Worm (Caenorhabditis elegans) whole organism, late embryonic: ENCODE measurements around the gene C07B5.4.

Experiments used
- C08G9.2 ChIP-seq: sonication (generic microtip); optimal IDR thresholded peaks from 2 replicates; lab custom pipeline; 2016; ENCODE audit warnings: mild to moderate bottlenecking, missing genetic modification characterization, moderate library complexity, missing compliant biosample characterization
- K02D7.2 ChIP-seq: sonication (generic microtip); optimal IDR thresholded peaks from 2 replicates; lab custom pipeline; 2017; ENCODE audit warnings: mild to moderate bottlenecking, missing genetic modification characterization, missing compliant biosample characterization
- T23F11.4 ChIP-seq: fragments of 200-800 bp; sonication (Bioruptor generic); optimal IDR thresholded peaks from 2 replicates; lab custom pipeline; 2018; ENCODE audit warnings: mild to moderate bottlenecking, missing genetic modification characterization, missing compliant biosample characterization
- ahr-1 ChIP-seq: sonication (generic microtip); optimal IDR thresholded peaks from 2 replicates; lab custom pipeline; 2016; ENCODE audit warnings: missing genetic modification characterization, missing compliant biosample characterization
- ceh-18 ChIP-seq: sonication (generic microtip); optimal IDR thresholded peaks from 2 replicates; lab custom pipeline; 2016; ENCODE audit warnings: missing genetic modification characterization, missing compliant biosample characterization
- ceh-19 ChIP-seq: fragments of 200-800 bp; sonication (Bioruptor generic); optimal IDR thresholded peaks from 2 replicates; lab custom pipeline; 2018; ENCODE audit warnings: mild to moderate bottlenecking, missing genetic modification characterization, missing compliant biosample characterization
- ceh-31 ChIP-seq: sonication (generic microtip); optimal IDR thresholded peaks from 2 replicates; lab custom pipeline; 2016; ENCODE audit warnings: missing genetic modification characterization, missing compliant biosample characterization
- ceh-45 ChIP-seq: fragments of 200-800 bp; sonication (Bioruptor generic); IDR thresholded peaks from 2 replicates; pipeline ENCODE4 v1.3.6; 2022; ENCODE audit warnings: missing genetic modification reagents, missing genetic modification characterization, missing compliant biosample characterization
- ceh-9 ChIP-seq: sonication (generic microtip); optimal IDR thresholded peaks from 2 replicates; lab custom pipeline; 2016; ENCODE audit warnings: mild to moderate bottlenecking, missing genetic modification characterization, inconsistent platforms, missing compliant biosample characterization
- che-1 ChIP-seq: sonication (generic microtip); optimal IDR thresholded peaks from 2 replicates; lab custom pipeline; 2016; ENCODE audit warnings: mild to moderate bottlenecking, missing genetic modification characterization, missing compliant biosample characterization
- elt-2 ChIP-seq: sonication (generic microtip); optimal IDR thresholded peaks from 2 replicates; lab custom pipeline; 2016; ENCODE audit warnings: missing genetic modification reagents, missing genetic modification characterization, missing compliant biosample characterization
- elt-4 ChIP-seq: sonication (generic microtip); optimal IDR thresholded peaks from 2 replicates; lab custom pipeline; 2016; ENCODE audit warnings: missing genetic modification characterization, missing compliant biosample characterization
- eyg-1 ChIP-seq: sonication (generic microtip); optimal IDR thresholded peaks from 2 replicates; lab custom pipeline; 2016; ENCODE audit warnings: missing genotype, missing genetic modification characterization, missing compliant biosample characterization
- fax-1 ChIP-seq: sonication (generic microtip); optimal IDR thresholded peaks from 2 replicates; lab custom pipeline; 2016; ENCODE audit warnings: missing genotype, missing genetic modification characterization, missing compliant biosample characterization
- hlh-6 ChIP-seq: sonication (generic microtip); optimal IDR thresholded peaks from 2 replicates; lab custom pipeline; 2016; ENCODE audit warnings: missing genotype, missing genetic modification characterization, missing compliant biosample characterization
- nhr-232 ChIP-seq: sonication (generic microtip); optimal IDR thresholded peaks from 2 replicates; lab custom pipeline; 2016; ENCODE audit warnings: missing genetic modification characterization, missing compliant biosample characterization
- npax-4 ChIP-seq: sonication (generic microtip); optimal IDR thresholded peaks from 2 replicates; lab custom pipeline; 2016; ENCODE audit warnings: missing genetic modification characterization, missing compliant biosample characterization
- odd-2 ChIP-seq: sonication (generic microtip); optimal IDR thresholded peaks from 2 replicates; lab custom pipeline; 2017; ENCODE audit warnings: antibody characterized with exemption, mild to moderate bottlenecking, missing genetic modification characterization, missing compliant biosample characterization
- pag-3 ChIP-seq: sonication (generic microtip); optimal IDR thresholded peaks from 2 replicates; lab custom pipeline; 2016; ENCODE audit warnings: missing compliant biosample characterization, missing genetic modification characterization, borderline replicate concordance
- pat-9 ChIP-seq: fragments of 200-800 bp; sonication (Bioruptor generic); optimal IDR thresholded peaks from 2 replicates; lab custom pipeline; 2018; ENCODE audit warnings: mild to moderate bottlenecking, missing genetic modification characterization, moderate library complexity, missing compliant biosample characterization
- pha-2 ChIP-seq: sonication (generic microtip); optimal IDR thresholded peaks from 2 replicates; lab custom pipeline; 2017; ENCODE audit warnings: mild to moderate bottlenecking, missing genetic modification characterization, missing compliant biosample characterization
- sdc-2 ChIP-seq: sonication (generic microtip); optimal IDR thresholded peaks from 2 replicates; lab custom pipeline; 2016; ENCODE audit warnings: missing genotype, missing genetic modification characterization, missing compliant biosample characterization
- sox-2 ChIP-seq: fragments of 200-800 bp; sonication (Bioruptor generic); IDR thresholded peaks from 2 replicates; pipeline ENCODE4 v1.3.6; 2022; ENCODE audit warnings: missing genetic modification reagents, missing genetic modification characterization, missing compliant biosample characterization
- syd-9 ChIP-seq: sonication (generic microtip); optimal IDR thresholded peaks from 2 replicates; lab custom pipeline; 2016; ENCODE audit warnings: mild to moderate bottlenecking, missing genetic modification characterization, moderate library complexity, missing compliant biosample characterization
- tbx-2 ChIP-seq: sonication (generic microtip); optimal IDR thresholded peaks from 2 replicates; lab custom pipeline; 2016; ENCODE audit warnings: missing genetic modification characterization, missing compliant biosample characterization
- ttx-3 ChIP-seq: sonication (generic microtip); optimal IDR thresholded peaks from 2 replicates; lab custom pipeline; 2016; ENCODE audit warnings: missing genetic modification reagents, missing genetic modification characterization, missing compliant biosample characterization
- unc-42 ChIP-seq: sonication (generic microtip); optimal IDR thresholded peaks from 2 replicates; lab custom pipeline; 2016; ENCODE audit warnings: missing genotype, missing genetic modification characterization, missing compliant biosample characterization
- unc-55 ChIP-seq: sonication (generic microtip); optimal IDR thresholded peaks from 2 replicates; lab custom pipeline; 2017; ENCODE audit warnings: missing biosample characterization, missing genetic modification reagents, missing genetic modification characterization
- unc-86 ChIP-seq: sonication (generic microtip); optimal IDR thresholded peaks from 2 replicates; lab custom pipeline; 2016; ENCODE audit warnings: missing genetic modification characterization, missing compliant biosample characterization
- ztf-16 ChIP-seq: sonication (generic microtip); optimal IDR thresholded peaks from 2 replicates; lab custom pipeline; 2017; ENCODE audit warnings: missing genetic modification characterization, missing compliant biosample characterization

C07B5.4 gene

ce11 chrX:9537538-9538172, 8.2 kb downstream of the C07B5.4 start:
- TF ChIP-seq ceh-19 (no peak), ceh-9 (tag; lab: Kevin White, UChicago) (no peak), pha-2 (tag; lab: Kevin White, UChicago) (no peak), ceh-45 (GFP tag; lab: Robert Waterston, UW) (no peak), ttx-3 (tag; lab: Kevin White, UChicago) (no peak), ceh-18 (tag; lab: Kevin White, UChicago) (no peak), sox-2 (GFP tag; lab: Robert Waterston, UW) (no peak), fax-1 (tag; lab: Kevin White, UChicago) (no peak)

ce11 chrX:9539294-9540030, 10.0 kb downstream of the C07B5.4 start, which contains the start of gene nuc-1:
TSS of gene nuc-1 (plus strand) at chrX:9539905.
- TF ChIP-seq sdc-2 (tag; lab: Kevin White, UChicago) (no peak), elt-4 (tag; lab: Kevin White, UChicago) (no peak), elt-2 (tag; lab: Kevin White, UChicago) (peak; percentile 16)

ce11 chrX:9540464-9540863, 11.0 kb downstream of the C07B5.4 start:
- TF ChIP-seq nhr-232 (tag; lab: Kevin White, UChicago) (no peak), eyg-1 (tag; lab: Kevin White, UChicago) (no peak), ceh-19 (no peak), elt-2 (tag; lab: Kevin White, UChicago) (peak; percentile 81)
- TF ChIP-seq, all 69 proteins: peak for 1

- peak; percentile 15 for TF ChIP-seq ceh-18 (tag; lab: Kevin White, UChicago)
- TF ChIP-seq syd-9, result no peak
Observed at ce11 chrX:9543352-9543751, 13.9 kb downstream of the C07B5.4 start, which contains the start of gene F49E2.5. TSS of gene F49E2.5 (plus strand) at chrX:9543652.

- no peak for TF ChIP-seq elt-2 (tag; lab: Kevin White, UChicago)
- no peak for TF ChIP-seq unc-86 (tag; lab: Kevin White, UChicago)
- TF ChIP-seq ceh-18 (tag; lab: Kevin White, UChicago), result peak; percentile 34
- no peak for TF ChIP-seq hlh-6 (tag; lab: Kevin White, UChicago)
- TF ChIP-seq ceh-45 (GFP tag; lab: Robert Waterston, UW), result no peak
- TF ChIP-seq, all 69 proteins: peak for 1
Observed at ce11 chrX:9544405-9544804, 14.9 kb downstream of the C07B5.4 start.

- TF ChIP-seq hlh-6 (tag; lab: Kevin White, UChicago) (no peak), pag-3 (no peak), odd-2 (tag; lab: Kevin White, UChicago) (no peak), eyg-1 (tag; lab: Kevin White, UChicago) (no peak), T23F11.4 (GFP tag; lab: Kevin White, UChicago) (no peak), npax-4 (tag; lab: Kevin White, UChicago) (no peak), C08G9.2 (tag; lab: Kevin White, UChicago) (no peak), ceh-9 (tag; lab: Kevin White, UChicago) (no peak), unc-55 (no peak), ceh-31 (tag; lab: Kevin White, UChicago) (no peak), nhr-232 (tag; lab: Kevin White, UChicago) (no peak), elt-2 (tag; lab: Kevin White, UChicago) (no peak), che-1 (tag; lab: Kevin White, UChicago) (no peak), K02D7.2 (tag; lab: Kevin White, UChicago) (no peak), ahr-1 (tag; lab: Kevin White, UChicago) (no peak), pat-9 (tag; lab: Kevin White, UChicago) (no peak), ztf-16 (tag; lab: Kevin White, UChicago) (no peak), tbx-2 (tag; lab: Kevin White, UChicago) (no peak), unc-42 (tag; lab: Kevin White, UChicago) (no peak)
Observed at ce11 chrX:9546640-9547039, 17.2 kb downstream of the C07B5.4 start.
